Fruit fly (Drosophila melanogaster) whole organism, embryonic: ENCODE data around the gene CG2901.

Experiments
- Bdp1 ChIP-seq: fragments of 200-800 bp; sonication (Bioruptor generic); optimal IDR thresholded peaks from 3 replicates; lab custom pipeline; 2016; ENCODE audit warnings: missing biosample characterization, missing genetic modification characterization
- CG10366 ChIP-seq: fragments of 200-800 bp; sonication (Bioruptor generic); IDR thresholded peaks from 2 replicates; pipeline ENCODE4 v1.3.6; 2022; ENCODE audit warnings: missing biosample characterization, missing genetic modification characterization
- CG14014 ChIP-seq: fragments of 200-800 bp; sonication (Bioruptor generic); IDR thresholded peaks from 2 replicates; pipeline ENCODE4 v1.3.6; 2022; ENCODE audit warnings: missing biosample characterization, missing genetic modification characterization
- CG15479 ChIP-seq: fragments of 200-800 bp; sonication (Bioruptor generic); optimal IDR thresholded peaks from 3 replicates; lab custom pipeline; 2019; ENCODE audit warnings: missing biosample characterization, mild to moderate bottlenecking, missing genetic modification characterization, moderate library complexity
- CG17361 ChIP-seq: fragments of 200-800 bp; sonication (Bioruptor generic); IDR thresholded peaks from 3 replicates; pipeline ENCODE4 v1.3.6; 2022; ENCODE audit warnings: missing biosample characterization, missing genetic modification characterization
- CG1792 ChIP-seq: fragments of 200-800 bp; sonication (Bioruptor generic); optimal IDR thresholded peaks from 2 replicates; lab custom pipeline; 2016; ENCODE audit warnings: missing biosample characterization, missing genetic modification characterization
- CG2199 ChIP-seq: fragments of 200-800 bp; sonication (Bioruptor generic); IDR thresholded peaks from 3 replicates; pipeline ENCODE4 v1.3.6; 2022; ENCODE audit warnings: missing biosample characterization, missing genetic modification characterization
- CG2875 ChIP-seq: fragments of 200-800 bp; sonication (Bioruptor generic); optimal IDR thresholded peaks from 2 replicates; lab custom pipeline; 2017; ENCODE audit warnings: missing biosample characterization, mild to moderate bottlenecking, missing genetic modification characterization, missing genetic modification reagents
- CG42726 ChIP-seq: fragments of 200-800 bp; sonication (Bioruptor generic); IDR thresholded peaks from 2 replicates; pipeline ENCODE4 v1.3.6; 2022; ENCODE audit warnings: missing biosample characterization, missing genetic modification characterization; ENCODE audit not compliant: partially characterized antibody
- CG7271 ChIP-seq: fragments of 200-800 bp; sonication (Bioruptor generic); optimal IDR thresholded peaks from 2 replicates; lab custom pipeline; 2018; ENCODE audit warnings: missing biosample characterization, mild to moderate bottlenecking, missing genetic modification characterization, moderate library complexity
- CG7556 ChIP-seq: fragments of 200-800 bp; sonication (Bioruptor generic); optimal IDR thresholded peaks from 2 replicates; lab custom pipeline; 2017; ENCODE audit warnings: missing biosample characterization, mild to moderate bottlenecking, missing genetic modification characterization
- CG7745 ChIP-seq: fragments of 200-800 bp; sonication (Bioruptor generic); optimal IDR thresholded peaks from 2 replicates; lab custom pipeline; 2018; ENCODE audit warnings: missing biosample characterization, mild to moderate bottlenecking, missing genetic modification characterization, moderate library complexity
- CG9437 ChIP-seq: fragments of 200-800 bp; sonication (Bioruptor generic); optimal IDR thresholded peaks from 2 replicates; lab custom pipeline; 2018; ENCODE audit warnings: missing biosample characterization, mild to moderate bottlenecking, missing genetic modification characterization
- CG9609 ChIP-seq: fragments of 200-800 bp; sonication (Bioruptor generic); optimal IDR thresholded peaks from 3 replicates; lab custom pipeline; 2016; ENCODE audit warnings: missing biosample characterization, missing genetic modification characterization
- CG9797 ChIP-seq: fragments of 200-800 bp; sonication (Bioruptor generic); optimal IDR thresholded peaks from 3 replicates; lab custom pipeline; 2018; ENCODE audit warnings: missing biosample characterization, mild to moderate bottlenecking, missing genetic modification characterization
- CG9817 ChIP-seq: fragments of 200-800 bp; sonication (Bioruptor generic); optimal IDR thresholded peaks from 2 replicates; lab custom pipeline; 2018; ENCODE audit warnings: missing biosample characterization, mild to moderate bottlenecking, missing genetic modification characterization, moderate library complexity
- CoRest ChIP-seq: fragments of 200-800 bp; sonication (Bioruptor generic); optimal IDR thresholded peaks from 3 replicates; lab custom pipeline; 2018; ENCODE audit warnings: missing biosample characterization, mild to moderate bottlenecking, missing genetic modification characterization, moderate library complexity
- D ChIP-seq, 2 experiments: fragments of 200-800 bp in 1 of 2; fragments of >200 bp in 1 of 2; sonication (Bioruptor generic) in 1 of 2; optimal IDR thresholded peaks; 2 replicates in 1 of 2; 3 replicates in 1 of 2; lab custom pipeline; 2017; ENCODE audit warnings: mild to moderate bottlenecking in 1 of 2, missing biosample characterization in 1 of 2, missing genetic modification characterization in 1 of 2, missing genetic modification reagents in 1 of 2
- Dp ChIP-seq: fragments of 200-800 bp; sonication (Bioruptor generic); optimal IDR thresholded peaks from 2 replicates; lab custom pipeline; 2018; ENCODE audit warnings: missing biosample characterization, mild to moderate bottlenecking, missing genetic modification characterization, moderate library complexity
- Elba2 ChIP-seq: fragments of 200-800 bp; sonication (Bioruptor generic); optimal IDR thresholded peaks from 3 replicates; lab custom pipeline; 2016; ENCODE audit warnings: missing biosample characterization, missing genetic modification characterization
- HmgZ ChIP-seq: fragments of 200-800 bp; sonication (Bioruptor generic); optimal IDR thresholded peaks from 2 replicates; lab custom pipeline; 2018; ENCODE audit warnings: missing biosample characterization, mild to moderate bottlenecking, missing genetic modification characterization
- Hmx ChIP-seq: fragments of 200-800 bp; sonication (Bioruptor generic); optimal IDR thresholded peaks from 2 replicates; lab custom pipeline; 2016; ENCODE audit warnings: missing biosample characterization, missing genetic modification characterization
- Hsf ChIP-seq: fragments of 200-800 bp; sonication (Bioruptor generic); optimal IDR thresholded peaks from 3 replicates; lab custom pipeline; 2016; ENCODE audit warnings: missing biosample characterization, missing genetic modification characterization
- Lim3 ChIP-seq: fragments of 200-800 bp; sonication (Bioruptor generic); IDR thresholded peaks from 2 replicates; pipeline ENCODE4 v1.3.6; 2022; ENCODE audit warnings: missing biosample characterization, missing genetic modification characterization
- Max ChIP-seq: fragments of 200-800 bp; sonication (Bioruptor generic); optimal IDR thresholded peaks from 2 replicates; lab custom pipeline; 2016; ENCODE audit warnings: missing biosample characterization, mild to moderate bottlenecking, missing genetic modification characterization
- Med ChIP-seq: fragments of 200-800 bp; sonication (Bioruptor generic); peaks from one replicate; lab custom pipeline; 2016; ENCODE audit warnings: missing biosample characterization, missing genetic modification characterization, mild to moderate bottlenecking, inconsistent platforms, moderate library complexity
- Nf-YC ChIP-seq: fragments of 200-800 bp; optimal IDR thresholded peaks from 3 replicates; lab custom pipeline; 2019; ENCODE audit warnings: missing biosample characterization, mild to moderate bottlenecking, missing genetic modification characterization, moderate library complexity
- Oli ChIP-seq: fragments of 200-800 bp; sonication (Bioruptor generic); optimal IDR thresholded peaks from 2 replicates; lab custom pipeline; 2018; ENCODE audit warnings: missing biosample characterization, mild to moderate bottlenecking, missing genetic modification characterization, moderate library complexity
- Rfx ChIP-seq: fragments of 200-800 bp; sonication (Bioruptor generic); IDR thresholded peaks from 2 replicates; pipeline ENCODE4 v1.3.6; 2022; ENCODE audit warnings: missing biosample characterization, missing genetic modification characterization
- Sox100B ChIP-seq: fragments of 200-800 bp; sonication (Bioruptor generic); optimal IDR thresholded peaks from 3 replicates; lab custom pipeline; 2018; ENCODE audit warnings: missing biosample characterization, mild to moderate bottlenecking, missing genetic modification characterization
- Ssrp ChIP-seq: fragments of 200-800 bp; sonication (Bioruptor generic); optimal IDR thresholded peaks from 2 replicates; lab custom pipeline; 2018; ENCODE audit warnings: missing biosample characterization, mild to moderate bottlenecking, missing genetic modification characterization, moderate library complexity
- amos ChIP-seq: fragments of 200-800 bp; sonication (Bioruptor generic); IDR thresholded peaks from 2 replicates; pipeline ENCODE4 v1.3.6; 2022; ENCODE audit warnings: missing biosample characterization, missing genetic modification characterization; ENCODE audit not compliant: partially characterized antibody
- en ChIP-seq: fragments of 200-800 bp; sonication (Bioruptor generic); optimal IDR thresholded peaks from 2 replicates; lab custom pipeline; 2016; ENCODE audit warnings: missing biosample characterization, missing genetic modification characterization
- fd64A ChIP-seq: fragments of 200-800 bp; sonication (Bioruptor generic); optimal IDR thresholded peaks from 3 replicates; lab custom pipeline; 2018; ENCODE audit warnings: missing biosample characterization, mild to moderate bottlenecking, missing genetic modification characterization
- fd96Cb ChIP-seq: fragments of 200-800 bp; sonication (Bioruptor generic); optimal IDR thresholded peaks from 2 replicates; lab custom pipeline; 2018; ENCODE audit warnings: missing biosample characterization, mild to moderate bottlenecking, missing genetic modification characterization, moderate library complexity
- ham ChIP-seq: fragments of 200-800 bp; sonication (Bioruptor generic); IDR thresholded peaks from 2 replicates; pipeline ENCODE4 v1.3.6; 2022; ENCODE audit warnings: missing biosample characterization, missing genetic modification characterization
- insv ChIP-seq, 2 experiments: fragments of 200-800 bp; sonication (Bioruptor generic); optimal IDR thresholded peaks; 3 replicates each; lab custom pipeline; 2016 to 2018; ENCODE audit warnings: missing biosample characterization in 2 of 2, missing genetic modification characterization in 2 of 2
- kay ChIP-seq: fragments of 200-800 bp; sonication (Bioruptor generic); optimal IDR thresholded peaks from 2 replicates; lab custom pipeline; 2016; ENCODE audit warnings: missing biosample characterization, missing genetic modification characterization
- mirr ChIP-seq: fragments of 200-800 bp; sonication (Bioruptor generic); optimal IDR thresholded peaks from 3 replicates; lab custom pipeline; 2018; ENCODE audit warnings: missing biosample characterization, mild to moderate bottlenecking, missing genetic modification characterization
- nau ChIP-seq: fragments of 200-800 bp; sonication (Bioruptor generic); optimal IDR thresholded peaks from 3 replicates; lab custom pipeline; 2017; ENCODE audit warnings: missing biosample characterization, mild to moderate bottlenecking, missing genetic modification characterization, missing genetic modification reagents
- oc ChIP-seq: fragments of 200-800 bp; sonication (Bioruptor generic); optimal IDR thresholded peaks from 2 replicates; lab custom pipeline; 2018; ENCODE audit warnings: missing biosample characterization, mild to moderate bottlenecking, missing genetic modification characterization, moderate library complexity
- p53 ChIP-seq: fragments of 200-800 bp; sonication (Bioruptor generic); optimal IDR thresholded peaks from 2 replicates; lab custom pipeline; 2016; ENCODE audit warnings: missing biosample characterization, missing genetic modification characterization
- sim ChIP-seq: fragments of 200-800 bp; sonication (Bioruptor generic); IDR thresholded peaks from 2 replicates; pipeline ENCODE4 v1.3.6; 2022; ENCODE audit warnings: missing biosample characterization, missing genetic modification characterization
- sima ChIP-seq: fragments of 200-800 bp; sonication (Bioruptor generic); optimal IDR thresholded peaks from 2 replicates; lab custom pipeline; 2016; ENCODE audit warnings: missing biosample characterization, missing genetic modification characterization
- sna ChIP-seq: fragments of 200-800 bp; sonication (Bioruptor generic); IDR thresholded peaks from 2 replicates; pipeline ENCODE4 v1.3.6; 2022; ENCODE audit warnings: missing biosample characterization, missing genetic modification characterization; ENCODE audit not compliant: partially characterized antibody
- sr ChIP-seq: fragments of 200-800 bp; sonication (Bioruptor generic); IDR thresholded peaks from 3 replicates; pipeline ENCODE4 v1.3.6; 2022; ENCODE audit warnings: missing biosample characterization, missing genetic modification characterization
- stc ChIP-seq: fragments of 200-800 bp; sonication (Bioruptor generic); IDR thresholded peaks from 2 replicates; pipeline ENCODE4 v1.3.6; 2022; ENCODE audit warnings: missing biosample characterization, missing genetic modification characterization
- unc-4 ChIP-seq: fragments of 200-800 bp; sonication (Bioruptor generic); IDR thresholded peaks from 2 replicates; pipeline ENCODE4 v1.3.6; 2022; ENCODE audit warnings: missing biosample characterization, missing genetic modification characterization; ENCODE audit not compliant: partially characterized antibody
- wor ChIP-seq: fragments of 200-800 bp; sonication (Bioruptor generic); IDR thresholded peaks from 2 replicates; pipeline ENCODE4 v1.3.6; 2022; ENCODE audit warnings: missing biosample characterization, missing genetic modification characterization

Gene CG2901

DNA sequence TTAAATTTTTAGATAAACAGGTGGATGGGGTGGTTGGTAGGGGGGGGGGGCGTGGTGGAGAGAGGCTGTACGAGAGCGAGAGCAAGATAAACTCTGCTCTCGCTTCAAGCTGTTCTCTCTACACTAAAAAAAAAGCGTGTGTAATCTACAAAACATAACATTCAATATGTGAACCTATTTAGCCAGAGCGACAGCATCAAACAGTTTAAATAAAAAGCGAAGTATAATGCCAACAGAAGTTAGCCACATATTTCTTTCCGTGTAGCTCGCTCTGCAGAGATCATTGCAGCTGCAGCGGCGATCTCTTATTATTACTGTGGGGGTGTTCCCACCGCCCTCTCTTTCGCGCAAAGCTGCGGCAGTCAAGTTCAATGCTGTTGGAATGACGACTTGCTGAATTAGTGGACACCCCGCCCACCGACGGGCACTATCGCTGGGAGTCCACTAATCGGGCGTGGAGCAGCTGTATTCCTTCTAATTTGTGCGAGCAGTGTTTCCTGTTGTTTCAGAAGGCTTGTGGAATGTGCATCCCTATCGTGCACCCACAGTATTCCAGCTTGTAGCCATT is 40.5 kb downstream of the CG2901 start, which contains the start of gene CG2930 (continued):
- TF ChIP-seq Lim3 (GFP tag; lab: Robert Waterston, UW) (peak; percentile 62; the same call in 1 of the 2 replicates), en (GFP tag; lab: Kevin White, UChicago) (peak; percentile 38), sim (peak; percentile 82), Oli (tag; lab: Kevin White, UChicago) (peak; percentile 88), CG9437 (GFP tag; lab: Kevin White, UChicago) (peak; percentile 59), unc-4 (GFP tag; lab: Robert Waterston, UW) (no peak), stc (GFP tag; lab: Robert Waterston, UW) (peak; percentile 89), Max (GFP tag; lab: Kevin White, UChicago) (peak; percentile 67), CG9817 (tag; lab: Kevin White, UChicago) (peak; percentile 59), CG15479 (GFP tag; lab: Kevin White, UChicago) (no peak), CG2199 (GFP tag; lab: Robert Waterston, UW) (peak; percentile 89; the same call in 2 of the 3 replicates), CG9797 (no peak), sr (GFP tag; lab: Robert Waterston, UW) (peak; percentile 75), CG7556 (GFP tag; lab: Kevin White, UChicago) (peak; percentile 75), wor (peak; percentile 85), CG2875 (GFP tag; lab: Kevin White, UChicago) (peak; percentile 85), Elba2 (GFP tag; lab: Kevin White, UChicago) (no peak), D (optimal IDR thresholded peaks at IDR 0.05; lab: Kevin White, UChicago) (no peak), D (GFP tag; optimal IDR thresholded peaks at IDR 0.05; lab: Kevin White, UChicago) (peak; percentile 84), sna (no peak), kay (GFP tag; lab: Kevin White, UChicago) (peak; percentile 36), oc (tag; lab: Kevin White, UChicago) (peak; percentile 85), Sox100B (peak; percentile 76), fd64A (GFP tag; lab: Kevin White, UChicago) (peak; percentile 78), insv (GFP tag; optimal IDR thresholded peaks at IDR 0.05; lab: Kevin White, UChicago) (no peak), Ssrp (tag; lab: Kevin White, UChicago) (peak; percentile 81), CG14014 (peak; percentile 78), Bdp1 (GFP tag; lab: Kevin White, UChicago) (peak; percentile 48), Hmx (GFP tag; lab: Kevin White, UChicago) (no peak), CG9609 (peak; percentile 83), CG7271 (tag; lab: Kevin White, UChicago) (peak; percentile 12), amos (GFP tag; lab: Robert Waterston, UW) (no peak), Hsf (GFP tag; lab: Kevin White, UChicago) (peak; percentile 83), nau (GFP tag; lab: Kevin White, UChicago) (peak; percentile 73), sima (GFP tag; lab: Kevin White, UChicago) (peak; percentile 31), CG17361 (peak; percentile 82), mirr (GFP tag; lab: Kevin White, UChicago) (no peak), Nf-YC (tag; lab: Kevin White, UChicago) (peak; percentile 23), CG1792 (GFP tag; lab: Kevin White, UChicago) (peak; percentile 75), Rfx (GFP tag; lab: Robert Waterston, UW) (peak; percentile 82), ham (GFP tag; lab: Robert Waterston, UW) (no peak), p53 (GFP tag; lab: Kevin White, UChicago) (peak; percentile 48), HmgZ (tag; lab: Kevin White, UChicago) (peak; percentile 28), fd96Cb (tag; lab: Kevin White, UChicago) (peak; percentile 88), Med (peak; percentile 94), CG42726 (GFP tag; lab: Robert Waterston, UW) (no peak), Dp (GFP tag; lab: Kevin White, UChicago) (no peak), CoRest (tag; lab: Kevin White, UChicago) (peak; percentile 77), CG7745 (tag; lab: Kevin White, UChicago) (no peak), CG10366 (GFP tag; lab: Robert Waterston, UW) (peak; percentile 89)
